Worm (Caenorhabditis elegans) whole organism, midembryonic: ENCODE measurements around the gene Y50D4C.5.

ENCODE experiments used
- cog-1 ChIP-seq: sonication (generic microtip); optimal IDR thresholded peaks from 2 replicates; lab custom pipeline; 2016; ENCODE audit warnings: missing genetic modification characterization, missing compliant biosample characterization
- flt-1 ChIP-seq: fragments of 200-800 bp; sonication (Bioruptor generic); IDR thresholded peaks from 2 replicates; pipeline ENCODE4 v1.3.6; 2022; ENCODE audit warnings: missing genetic modification characterization, missing compliant biosample characterization
- klf-2 ChIP-seq: fragments of 200-800 bp; sonication (Bioruptor generic); conservative IDR thresholded peaks from 2 replicates; pipeline ENCODE4 v1.3.6; 2022; ENCODE audit warnings: missing genetic modification reagents, missing genetic modification characterization, missing compliant biosample characterization
- med-1 ChIP-seq: sonication (generic microtip); optimal IDR thresholded peaks from 2 replicates; lab custom pipeline; 2017; ENCODE audit warnings: missing genetic modification characterization, mild to moderate bottlenecking, missing compliant biosample characterization, antibody characterized with exemption, missing genetic modification reagents; ENCODE audit not compliant: insufficient read depth
- tab-1 ChIP-seq: fragments of 200-800 bp; sonication (Bioruptor generic); IDR thresholded peaks from 2 replicates; pipeline ENCODE4 v1.3.6; 2022; ENCODE audit warnings: missing genetic modification characterization, missing compliant biosample characterization
- ztf-29 ChIP-seq: fragments of 200-800 bp; sonication (Bioruptor generic); IDR thresholded peaks from 2 replicates; pipeline ENCODE4 v1.3.6; 2022; ENCODE audit warnings: missing genetic modification reagents, missing genetic modification characterization, missing compliant biosample characterization

ce11 chrV:1003400-1003799, at the start of gene Y50D4C.5:
- TF ChIP-seq cog-1 (no peak), tab-1 (GFP tag; lab: Robert Waterston, UW) (no peak), klf-2 (no peak), flt-1 (no peak), ztf-29 (no peak), med-1 (no peak)
